Fruit fly (Drosophila melanogaster): ENCODE data around the gene Pop5.

The Pop5 gene

dm6 chr3L:17002140-17002849 lies 42.5 kb downstream of the Pop5 start:
- no peak for TF ChIP-seq psq (optimal IDR thresholded peaks at IDR 0.05)
- no peak for TF ChIP-seq ttk (optimal IDR thresholded peaks at IDR 0.05)
- TF ChIP-seq h (optimal IDR thresholded peaks at IDR 0.05) = no peak
- TF ChIP-seq Myc (optimal IDR thresholded peaks at IDR 0.05) = no peak

DNA sequence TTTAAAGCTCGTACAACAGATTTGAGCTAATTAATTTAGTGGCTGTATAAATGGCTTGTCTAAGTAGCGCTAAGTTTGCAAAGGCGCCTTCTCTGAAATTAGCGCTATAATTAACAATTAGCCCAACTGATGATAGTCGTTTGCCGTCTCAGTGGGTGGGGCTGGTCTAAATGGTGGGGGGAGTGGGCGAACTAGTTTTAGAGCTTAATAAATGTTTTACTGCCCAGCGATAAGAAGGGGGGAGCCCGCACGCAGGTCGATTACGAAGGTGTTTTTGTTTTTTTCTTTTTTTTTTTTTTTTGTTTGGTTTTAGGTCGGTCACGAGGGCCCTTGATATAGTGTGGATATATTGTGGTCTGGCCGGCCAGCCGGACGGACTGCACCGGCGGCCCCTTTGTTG lies 43.8 kb downstream of the Pop5 start:
- TF ChIP-seq h (optimal IDR thresholded peaks at IDR 0.05) = no peak

- TF ChIP-seq h (optimal IDR thresholded peaks at IDR 0.05) (no peak), ttk (optimal IDR thresholded peaks at IDR 0.05) (no peak), insv (optimal IDR thresholded peaks at IDR 0.05) (no peak), Myc (optimal IDR thresholded peaks at IDR 0.05) (no peak), Sin3A (optimal IDR thresholded peaks at IDR 0.05) (no peak), psq (optimal IDR thresholded peaks at IDR 0.05) (no peak)
Observed at dm6 chr3L:17000289-17000688, 44.5 kb downstream of the Pop5 start.

dm6 chr3L:16994805-16995204 lies 50.0 kb downstream of the Pop5 start:
- TF ChIP-seq ttk (optimal IDR thresholded peaks at IDR 0.05) (no peak), insv (optimal IDR thresholded peaks at IDR 0.05) (no peak), psq (optimal IDR thresholded peaks at IDR 0.05) (no peak), h (optimal IDR thresholded peaks at IDR 0.05) (no peak), Myc (optimal IDR thresholded peaks at IDR 0.05) (no peak), Sin3A (optimal IDR thresholded peaks at IDR 0.05) (no peak)

All from Kc167 (cell line).